Worm (Caenorhabditis elegans): ENCODE results near the gene clec-28.

- TF ChIP-seq nhr-10 (tag; optimal IDR thresholded peaks at IDR 0.05) (no peak), egl-27 (tag; optimal IDR thresholded peaks at IDR 0.05) (no peak), nhr-11 (tag; optimal IDR thresholded peaks at IDR 0.05) (no peak), ceh-82 (tag; optimal IDR thresholded peaks at IDR 0.05) (no peak), ZK546.5 (tag; optimal IDR thresholded peaks at IDR 0.05) (no peak), lsy-2 (tag; optimal IDR thresholded peaks at IDR 0.05) (no peak), ztf-4 (tag; optimal IDR thresholded peaks at IDR 0.05) (no peak), nhr-77 (tag; optimal IDR thresholded peaks at IDR 0.05) (no peak), nhr-25 (tag; optimal IDR thresholded peaks at IDR 0.05) (no peak), mab-5 (tag; optimal IDR thresholded peaks at IDR 0.05) (no peak), peb-1 (tag; optimal IDR thresholded peaks at IDR 0.05) (no peak), lin-39 (tag; optimal IDR thresholded peaks at IDR 0.05) (no peak), crh-2 (tag; optimal IDR thresholded peaks at IDR 0.05) (no peak)
Observed at ce11 chrV:16911934-16912333, 46.4 kb downstream of the clec-28 start, which contains the start of gene nhr-116.
